Worm (Caenorhabditis elegans): ENCODE measurements around the gene nlp-7.

Gene nlp-7

DNA sequence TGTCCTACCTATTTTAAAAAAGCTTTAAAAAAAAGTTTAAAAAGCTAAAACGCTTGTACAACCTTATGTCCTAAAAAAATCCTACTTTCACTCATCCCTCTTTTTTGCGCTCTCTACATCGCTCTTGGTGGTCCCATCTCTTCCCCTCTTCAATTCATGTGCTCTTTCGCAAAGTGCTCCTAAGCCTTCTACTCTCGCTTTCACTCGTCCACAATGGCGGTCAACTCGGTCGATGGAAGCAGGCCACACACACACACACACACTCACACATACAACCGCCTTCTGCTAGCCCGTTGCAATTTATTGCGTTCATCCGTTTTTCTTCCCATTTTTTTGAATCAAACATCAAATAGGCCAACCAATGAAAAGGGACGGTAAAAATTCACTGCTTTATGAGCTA is 23.8 kb upstream of the nlp-7 start:
- TF ChIP-seq nhr-237 (tag; optimal IDR thresholded peaks at IDR 0.05) (no peak), sea-2 (GFP tag; optimal IDR thresholded peaks at IDR 0.05) (no peak), eor-1 (tag; optimal IDR thresholded peaks at IDR 0.05) (no peak), nfya-1 (tag; optimal IDR thresholded peaks at IDR 0.05; ENCODE audit: insufficient read depth) (peak; percentile 47), elt-2 (tag; optimal IDR thresholded peaks at IDR 0.05) (no peak), mml-1 (tag; optimal IDR thresholded peaks at IDR 0.05) (no peak), lin-39 (tag; optimal IDR thresholded peaks at IDR 0.05) (peak; percentile 33)

DNA sequence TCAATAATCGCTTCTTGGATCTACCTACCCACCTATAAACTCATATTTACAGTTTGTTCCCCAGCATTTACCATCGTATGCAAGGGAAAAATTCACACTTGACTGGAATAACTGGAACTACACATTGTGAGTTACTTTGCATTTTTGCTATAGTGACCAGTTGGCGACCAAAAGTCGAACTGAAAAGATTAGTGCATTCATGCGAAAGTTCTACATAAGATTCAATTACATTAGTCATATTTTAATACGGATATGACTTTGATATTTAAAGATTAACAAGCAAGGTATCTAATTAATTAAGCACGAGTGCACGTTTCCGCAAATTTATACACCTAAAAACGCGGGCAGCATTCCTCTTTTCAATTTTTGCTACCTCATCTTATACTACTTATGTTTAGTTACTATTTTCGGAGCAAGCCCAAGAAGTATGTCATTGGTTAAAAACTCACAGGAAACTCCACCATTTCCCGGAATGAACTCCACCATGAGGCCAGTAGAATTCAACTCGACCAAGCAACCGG is 21.9 kb upstream of the nlp-7 start, which contains the start of gene jmjd-3.1:
Gene jmjd-3.1, plus strand, starts transcription at position 51 of the 521 bp plus-strand sequence.
- no peak for TF ChIP-seq mml-1 (tag; optimal IDR thresholded peaks at IDR 0.05)
- TF ChIP-seq nhr-77 (tag; optimal IDR thresholded peaks at IDR 0.05): no peak
- no peak for TF ChIP-seq lin-39 (tag; optimal IDR thresholded peaks at IDR 0.05)
- no peak for TF ChIP-seq nfya-1 (tag; optimal IDR thresholded peaks at IDR 0.05; ENCODE audit: insufficient read depth)
- TF ChIP-seq nhr-76 (tag; optimal IDR thresholded peaks at IDR 0.05): no peak
- TF ChIP-seq nhr-11 (tag; optimal IDR thresholded peaks at IDR 0.05): no peak
- TF ChIP-seq pqm-1 (tag; optimal IDR thresholded peaks at IDR 0.05): no peak
- no peak for TF ChIP-seq aly-2 (tag; optimal IDR thresholded peaks at IDR 0.05)
- no peak for TF ChIP-seq tbx-2 (tag; optimal IDR thresholded peaks at IDR 0.05)
- TF ChIP-seq ZK546.5 (tag; optimal IDR thresholded peaks at IDR 0.05): no peak
- no peak for TF ChIP-seq egl-5 (tag; optimal IDR thresholded peaks at IDR 0.05)

DNA sequence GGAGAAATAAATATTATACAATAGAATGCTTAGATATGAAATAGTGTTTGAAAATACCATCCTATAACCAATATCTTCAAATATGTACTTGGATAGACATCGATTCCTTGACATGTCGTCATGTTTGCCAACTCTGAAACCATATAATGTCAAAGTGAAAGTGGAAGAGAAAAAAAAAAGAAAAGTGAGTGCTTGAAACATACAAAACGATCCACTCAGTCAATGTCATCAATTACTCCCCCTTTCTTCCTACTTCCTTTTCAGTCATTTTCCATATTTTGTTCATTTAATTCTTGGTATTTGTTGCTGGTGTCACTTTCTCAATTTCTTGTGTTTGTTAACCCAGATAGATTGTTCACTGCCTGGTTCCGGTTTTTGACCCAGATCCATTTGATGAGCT is 12.8 kb upstream of the nlp-7 start, which contains the start of gene F18E9.4:
Gene F18E9.4, plus strand, starts transcription at position 301 of the 400 bp plus-strand sequence.
- TF ChIP-seq ztf-11 (tag; optimal IDR thresholded peaks at IDR 0.05): no peak
- no peak for TF ChIP-seq nhr-28 (tag; optimal IDR thresholded peaks at IDR 0.05)
- no peak for TF ChIP-seq mdl-1 (tag; optimal IDR thresholded peaks at IDR 0.05)
- no peak for TF ChIP-seq ama-1 (optimal IDR thresholded peaks at IDR 0.05)
- no peak for TF ChIP-seq elt-2 (tag; optimal IDR thresholded peaks at IDR 0.05)

DNA sequence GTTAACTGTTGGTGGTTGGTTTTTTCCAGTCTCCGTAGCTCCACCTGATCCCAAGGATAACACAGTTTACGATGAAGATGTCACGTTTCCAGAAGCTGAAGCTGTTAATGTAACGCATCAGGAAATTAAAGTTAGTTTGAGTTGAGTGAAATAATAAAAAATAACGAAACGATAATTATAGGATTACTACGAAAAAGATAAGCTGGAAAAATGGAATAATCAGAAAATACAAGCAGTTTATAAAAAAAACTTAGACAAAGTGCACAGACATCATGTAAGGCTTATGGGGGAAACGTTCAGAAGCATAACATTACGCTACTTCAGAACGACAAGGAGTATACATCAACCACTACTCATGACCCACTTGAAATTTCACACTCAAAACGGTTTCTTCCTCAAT is 11.5 kb upstream of the nlp-7 start, which contains the start of gene F18E9.8:
Gene F18E9.8, minus strand, starts transcription at position 101 of the 400 bp plus-strand sequence.
- no peak for TF ChIP-seq lin-39 (tag; optimal IDR thresholded peaks at IDR 0.05)
- no peak for TF ChIP-seq hmg-11 (tag; optimal IDR thresholded peaks at IDR 0.05)
- TF ChIP-seq ztf-11 (tag; optimal IDR thresholded peaks at IDR 0.05): no peak

DNA sequence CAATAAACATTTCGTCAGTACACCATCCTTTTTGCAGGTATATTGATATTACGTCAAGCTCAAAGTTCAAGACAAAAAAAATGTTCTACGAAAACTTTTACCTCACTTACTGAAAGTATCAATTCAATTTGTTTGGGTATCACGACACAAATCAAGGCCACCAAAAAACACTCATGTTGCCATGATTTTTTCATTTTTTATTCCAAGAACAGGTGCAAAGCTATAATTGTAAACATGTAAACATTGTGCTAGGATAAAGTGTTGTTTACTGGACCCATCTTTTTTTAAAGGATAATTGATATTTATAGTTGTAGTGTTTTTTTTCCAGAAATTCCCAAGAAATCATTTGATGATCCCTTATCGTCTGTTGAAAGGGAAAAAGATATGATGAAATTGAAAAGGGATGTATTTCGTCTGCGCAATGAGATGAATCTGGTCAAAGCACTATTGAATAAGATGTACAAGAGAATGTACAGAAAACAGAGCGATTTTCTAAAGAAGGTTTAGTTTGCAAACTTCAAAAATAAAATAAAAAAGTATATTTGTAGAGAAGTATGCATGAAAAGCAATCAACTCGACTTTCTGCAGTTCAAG is 10.1 kb upstream of the nlp-7 start:
- TF ChIP-seq hmg-11 (tag; optimal IDR thresholded peaks at IDR 0.05) (no peak), nhr-76 (tag; optimal IDR thresholded peaks at IDR 0.05) (no peak), nhr-11 (tag; optimal IDR thresholded peaks at IDR 0.05) (peak; percentile 21)

DNA sequence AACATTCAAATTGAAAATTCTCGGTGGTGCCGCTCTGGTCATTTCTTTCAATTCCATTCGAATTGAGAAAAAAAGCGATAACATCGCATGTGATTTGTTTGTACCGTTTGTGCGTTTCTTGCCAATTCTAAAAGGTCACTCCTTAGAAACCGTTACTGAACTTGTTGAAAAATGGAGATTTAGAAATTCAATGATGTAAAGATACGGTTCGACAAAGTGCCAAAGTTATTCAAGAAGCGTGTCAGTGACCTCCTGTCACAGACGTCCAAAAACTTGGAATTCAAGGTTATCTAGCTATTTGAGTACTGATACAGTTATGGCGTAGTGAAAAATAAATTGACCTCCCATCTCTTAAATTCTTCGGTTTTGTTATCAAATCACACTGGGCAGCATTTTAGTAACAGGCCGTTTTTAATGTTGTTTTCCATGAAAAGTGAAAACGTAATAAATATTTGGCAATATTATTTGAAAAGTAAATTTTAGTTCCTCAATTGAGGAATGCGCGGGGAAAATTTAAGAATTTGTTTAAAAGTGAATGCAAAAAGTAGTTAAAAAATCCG is 8.1 kb upstream of the nlp-7 start:
- TF ChIP-seq nhr-25 (tag; optimal IDR thresholded peaks at IDR 0.05): peak; percentile 59
- peak; percentile 51 for TF ChIP-seq elt-1 (tag; optimal IDR thresholded peaks at IDR 0.05)
- TF ChIP-seq pha-4 (tag; optimal IDR thresholded peaks at IDR 0.05): no peak

DNA sequence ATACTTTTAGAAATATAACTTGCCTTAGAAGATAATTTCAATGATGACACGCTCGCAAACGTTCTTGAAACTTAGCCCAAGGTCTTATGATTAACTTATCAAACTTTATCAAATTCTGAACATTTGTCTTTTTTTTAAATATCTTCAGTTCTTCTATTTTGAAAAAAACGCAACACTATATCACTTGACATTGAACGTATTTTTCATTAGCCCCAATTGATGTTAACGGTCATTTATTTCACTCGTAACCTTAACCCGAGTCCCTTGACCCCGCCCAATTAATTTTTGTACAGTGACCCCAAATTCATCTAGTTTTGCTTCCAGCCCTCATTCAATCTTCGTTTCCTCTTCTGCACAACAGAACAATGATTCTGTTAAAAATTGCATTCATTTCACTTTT is 7.1 kb upstream of the nlp-7 start, which contains the start of gene F18E9.3:
Gene F18E9.3, plus strand, starts transcription at position 311 of the 400 bp plus-strand sequence.
- TF ChIP-seq ceh-28 (tag; optimal IDR thresholded peaks at IDR 0.05): no peak
- no peak for TF ChIP-seq egl-27 (tag; optimal IDR thresholded peaks at IDR 0.05)
- no peak for TF ChIP-seq elt-2 (tag; optimal IDR thresholded peaks at IDR 0.05)
- no peak for TF ChIP-seq nhr-11 (tag; optimal IDR thresholded peaks at IDR 0.05)
- no peak for TF ChIP-seq daf-12 (tag; optimal IDR thresholded peaks at IDR 0.05)
- TF ChIP-seq nhr-77 (tag; optimal IDR thresholded peaks at IDR 0.05): no peak
- no peak for TF ChIP-seq nhr-25 (tag; optimal IDR thresholded peaks at IDR 0.05)
- no peak for TF ChIP-seq ceh-16 (tag; optimal IDR thresholded peaks at IDR 0.05)
- no peak for TF ChIP-seq fkh-10 (GFP tag; optimal IDR thresholded peaks at IDR 0.05)
- TF ChIP-seq R02D3.7 (tag; optimal IDR thresholded peaks at IDR 0.05): no peak
- no peak for TF ChIP-seq mdl-1 (tag; optimal IDR thresholded peaks at IDR 0.05)
- no peak for TF ChIP-seq ama-1 (optimal IDR thresholded peaks at IDR 0.05)
- no peak for TF ChIP-seq lin-15B (tag; optimal IDR thresholded peaks at IDR 0.05)
- TF ChIP-seq ztf-4 (tag; optimal IDR thresholded peaks at IDR 0.05): no peak
